Fruit fly (Drosophila melanogaster) S2 (cell line): ENCODE data around the gene CG9386.

Source experiments
- CG8478 ChIP-seq: fragments of >200 bp; optimal IDR thresholded peaks from 2 replicates; lab custom pipeline; 2018
- CTCF ChIP-seq, 2 experiments: fragments of >200 bp; optimal IDR thresholded peaks; 2 replicates each; lab custom pipeline; 2018

dm6 chr3R:9593408-9594250, 38.4 kb upstream of the CG9386 start:
- TF ChIP-seq CG8478 (lab: Kevin White, UChicago) (no peak), CTCF (optimal IDR thresholded peaks at IDR 0.05; lab: Kevin White, UChicago) (no peak)
